Worm (Caenorhabditis elegans): ENCODE results near the gene msp-32.
A peak's percentile ranks its signal among the peaks of the same experiment; 100 is the strongest.
"Not testable (repeated sequence)": the region's sequence is repeated elsewhere in the genome, so short reads cannot be mapped to it uniquely, and the experiment has no call there.

Gene msp-32

ce11 chrII:4932727-4933126 lies 34.1 kb downstream of the msp-32 start, which contains the start of gene msp-152:
TSS of gene msp-152 (plus strand) at chrII:4933027.
- not testable (repeated sequence) for TF ChIP-seq hmg-4 (GFP tag; optimal IDR thresholded peaks at IDR 0.05); ets-7 (tag; optimal IDR thresholded peaks at IDR 0.05); tra-4 (tag; optimal IDR thresholded peaks at IDR 0.05)

- TF ChIP-seq tra-4 (tag; optimal IDR thresholded peaks at IDR 0.05) (no peak), tbx-37 (GFP tag; conservative IDR thresholded peaks at IDR 0.05) (no peak), scrt-1 (GFP tag; IDR thresholded peaks at IDR 0.05) (no peak), hmbx-1 (tag; optimal IDR thresholded peaks at IDR 0.05) (no peak), sea-1 (GFP tag; conservative IDR thresholded peaks at IDR 0.05) (no peak), tbx-11 (GFP tag; IDR thresholded peaks at IDR 0.05) (no peak), hnd-1 (tag; optimal IDR thresholded peaks at IDR 0.05) (no peak), ceh-36 (tag; optimal IDR thresholded peaks at IDR 0.05) (no peak), ets-7 (tag; optimal IDR thresholded peaks at IDR 0.05) (no peak), aly-1 (tag; optimal IDR thresholded peaks at IDR 0.05) (no peak), F13C5.2 (tag; optimal IDR thresholded peaks at IDR 0.05) (no peak), pes-1 (GFP tag; IDR thresholded peaks at IDR 0.05) (no peak), hmg-4 (GFP tag; optimal IDR thresholded peaks at IDR 0.05) (no peak), ceh-13 (GFP tag; optimal IDR thresholded peaks at IDR 0.05) (no peak), flt-1 (GFP tag; IDR thresholded peaks at IDR 0.05) (no peak), ama-1 (optimal IDR thresholded peaks at IDR 0.05) (no peak), B0310.2 (tag; optimal IDR thresholded peaks at IDR 0.05) (no peak)
These were observed 36.3 kb downstream of the msp-32 start, which contains the start of gene gst-30 for ce11 chrII:4934954-4935353. TSS of gene gst-30 (minus strand) at chrII:4935054.

ce11 chrII:4935518-4935917 lies 36.9 kb downstream of the msp-32 start, which contains the start of gene ZK546.5:
TSS of gene ZK546.5 (plus strand) at chrII:4935818.
- no peak for TF ChIP-seq F13C5.2 (tag; optimal IDR thresholded peaks at IDR 0.05)
- no peak for TF ChIP-seq B0310.2 (tag; optimal IDR thresholded peaks at IDR 0.05)
- no peak for TF ChIP-seq hnd-1 (tag; optimal IDR thresholded peaks at IDR 0.05)
- no peak for TF ChIP-seq tbx-11 (GFP tag; IDR thresholded peaks at IDR 0.05)
- TF ChIP-seq ama-1 (optimal IDR thresholded peaks at IDR 0.05) = no peak
- TF ChIP-seq hmbx-1 (tag; optimal IDR thresholded peaks at IDR 0.05) = no peak
- no peak for TF ChIP-seq tbx-37 (GFP tag; conservative IDR thresholded peaks at IDR 0.05)
- no peak for TF ChIP-seq ets-7 (tag; optimal IDR thresholded peaks at IDR 0.05)
- TF ChIP-seq sea-1 (GFP tag; conservative IDR thresholded peaks at IDR 0.05) = no peak
- no peak for TF ChIP-seq flt-1 (GFP tag; IDR thresholded peaks at IDR 0.05)
- TF ChIP-seq aly-1 (tag; optimal IDR thresholded peaks at IDR 0.05) = no peak

DNA sequence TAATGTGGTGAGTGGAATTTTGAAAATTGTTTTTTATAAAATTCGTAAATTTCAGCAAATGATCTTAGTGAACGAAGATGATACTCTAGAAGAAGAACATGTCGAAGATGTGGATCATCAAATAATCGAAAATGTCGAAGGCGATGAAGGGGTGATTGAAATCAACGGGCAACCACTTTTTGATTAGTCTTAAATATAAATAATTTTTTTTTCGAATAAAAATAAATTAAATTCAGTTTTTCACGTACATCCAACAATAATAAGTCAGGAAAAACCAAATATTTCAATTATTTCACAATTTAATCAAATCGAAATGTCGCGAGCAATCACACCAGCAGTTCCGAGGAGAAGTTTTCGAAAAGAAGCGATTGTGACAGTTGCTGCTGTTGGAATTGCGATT lies 39.1 kb downstream of the msp-32 start, which contains the start of gene ZK546.4:
Gene ZK546.4, plus strand, starts transcription at position 301 of the 400 bp plus-strand sequence.
- no peak for TF ChIP-seq tbx-37 (GFP tag; conservative IDR thresholded peaks at IDR 0.05)
- no peak for TF ChIP-seq pes-1 (GFP tag; IDR thresholded peaks at IDR 0.05)
- no peak for TF ChIP-seq hmg-4 (GFP tag; optimal IDR thresholded peaks at IDR 0.05)
- no peak for TF ChIP-seq hmbx-1 (tag; optimal IDR thresholded peaks at IDR 0.05)
- no peak for TF ChIP-seq sea-1 (GFP tag; conservative IDR thresholded peaks at IDR 0.05)
- TF ChIP-seq tra-4 (tag; optimal IDR thresholded peaks at IDR 0.05) = no peak
- no peak for TF ChIP-seq ceh-13 (GFP tag; optimal IDR thresholded peaks at IDR 0.05)
- no peak for TF ChIP-seq scrt-1 (GFP tag; IDR thresholded peaks at IDR 0.05)
- TF ChIP-seq aly-1 (tag; optimal IDR thresholded peaks at IDR 0.05) = no peak
- TF ChIP-seq B0310.2 (tag; optimal IDR thresholded peaks at IDR 0.05) = no peak
- no peak for TF ChIP-seq ceh-36 (tag; optimal IDR thresholded peaks at IDR 0.05)

ce11 chrII:4941050-4941449 lies 42.4 kb downstream of the msp-32 start, which contains the start of gene cblc-1:
TSS of gene cblc-1 (minus strand) at chrII:4941150.
- TF ChIP-seq sea-1 (GFP tag; conservative IDR thresholded peaks at IDR 0.05) (no peak), hmbx-1 (tag; optimal IDR thresholded peaks at IDR 0.05) (no peak), pes-1 (GFP tag; IDR thresholded peaks at IDR 0.05) (no peak), aly-1 (tag; optimal IDR thresholded peaks at IDR 0.05) (no peak)

ce11 chrII:4941541-4942206 lies 43.0 kb downstream of the msp-32 start, which contains the start of gene ZK546.19:
TSS of gene ZK546.19 (plus strand) at chrII:4941726.
- TF ChIP-seq hnd-1 (tag; optimal IDR thresholded peaks at IDR 0.05) (no peak), tbx-11 (GFP tag; IDR thresholded peaks at IDR 0.05) (no peak), pes-1 (GFP tag; IDR thresholded peaks at IDR 0.05) (no peak), sea-1 (GFP tag; conservative IDR thresholded peaks at IDR 0.05) (no peak), tra-4 (tag; optimal IDR thresholded peaks at IDR 0.05) (no peak), ceh-13 (GFP tag; optimal IDR thresholded peaks at IDR 0.05) (no peak), ceh-36 (tag; optimal IDR thresholded peaks at IDR 0.05) (no peak)

- TF ChIP-seq tbx-11 (GFP tag; IDR thresholded peaks at IDR 0.05) (peak; percentile 74; the same call in 1 of the 2 replicates), B0310.2 (tag; optimal IDR thresholded peaks at IDR 0.05) (peak; percentile 83), tbx-37 (GFP tag; conservative IDR thresholded peaks at IDR 0.05) (peak; percentile 71), ama-1 (optimal IDR thresholded peaks at IDR 0.05) (peak; percentile 22), hmbx-1 (tag; optimal IDR thresholded peaks at IDR 0.05) (peak; percentile 58), aly-1 (tag; optimal IDR thresholded peaks at IDR 0.05) (peak; percentile 87), ceh-36 (tag; optimal IDR thresholded peaks at IDR 0.05) (peak; percentile 89), scrt-1 (GFP tag; IDR thresholded peaks at IDR 0.05) (peak; percentile 85), sea-1 (GFP tag; conservative IDR thresholded peaks at IDR 0.05) (peak; percentile 79), ets-7 (tag; optimal IDR thresholded peaks at IDR 0.05) (peak; percentile 29), hmg-4 (GFP tag; optimal IDR thresholded peaks at IDR 0.05) (peak; percentile 95), F13C5.2 (tag; optimal IDR thresholded peaks at IDR 0.05) (peak; percentile 68), hnd-1 (tag; optimal IDR thresholded peaks at IDR 0.05) (peak; percentile 47), flt-1 (GFP tag; IDR thresholded peaks at IDR 0.05) (peak; percentile 79), pes-1 (GFP tag; IDR thresholded peaks at IDR 0.05) (peak; percentile 90), tra-4 (tag; optimal IDR thresholded peaks at IDR 0.05) (no peak), ceh-13 (GFP tag; optimal IDR thresholded peaks at IDR 0.05) (peak; percentile 79)
These were observed 43.8 kb downstream of the msp-32 start for ce11 chrII:4942397-4942796.

Data from whole organism, early embryonic.